Worm (Caenorhabditis elegans): ENCODE data around the gene ZK381.62.

DNA sequence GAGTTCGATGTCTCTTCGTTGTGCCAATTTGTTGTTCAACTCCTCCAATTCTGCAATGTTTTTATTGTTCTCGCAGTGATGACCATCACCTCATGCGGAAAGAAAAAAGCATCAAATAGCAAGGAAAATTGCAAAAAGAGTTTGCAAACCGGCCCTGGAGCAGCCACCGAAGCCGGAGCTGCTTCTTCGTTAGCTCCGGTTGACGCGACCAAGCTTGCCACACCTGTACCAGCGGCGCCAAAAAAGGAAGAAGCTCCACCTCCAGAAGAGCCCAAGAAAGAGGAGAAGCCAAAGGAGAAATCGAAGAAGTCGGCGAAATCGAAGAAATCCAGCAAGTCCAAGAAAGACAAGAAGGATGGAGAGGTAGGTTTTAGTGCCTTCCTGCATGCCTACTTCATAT, 39.1 kb upstream of the ZK381.62 start:
- TF ChIP-seq ceh-13 (GFP tag; optimal IDR thresholded peaks at IDR 0.05) (no peak), hnd-1 (tag; optimal IDR thresholded peaks at IDR 0.05) (no peak), flt-1 (GFP tag; IDR thresholded peaks at IDR 0.05) (no peak)

Measured in whole organism, early embryonic.